Fruit fly (Drosophila melanogaster): ENCODE measurements around the gene mew.

Gene mew

DNA sequence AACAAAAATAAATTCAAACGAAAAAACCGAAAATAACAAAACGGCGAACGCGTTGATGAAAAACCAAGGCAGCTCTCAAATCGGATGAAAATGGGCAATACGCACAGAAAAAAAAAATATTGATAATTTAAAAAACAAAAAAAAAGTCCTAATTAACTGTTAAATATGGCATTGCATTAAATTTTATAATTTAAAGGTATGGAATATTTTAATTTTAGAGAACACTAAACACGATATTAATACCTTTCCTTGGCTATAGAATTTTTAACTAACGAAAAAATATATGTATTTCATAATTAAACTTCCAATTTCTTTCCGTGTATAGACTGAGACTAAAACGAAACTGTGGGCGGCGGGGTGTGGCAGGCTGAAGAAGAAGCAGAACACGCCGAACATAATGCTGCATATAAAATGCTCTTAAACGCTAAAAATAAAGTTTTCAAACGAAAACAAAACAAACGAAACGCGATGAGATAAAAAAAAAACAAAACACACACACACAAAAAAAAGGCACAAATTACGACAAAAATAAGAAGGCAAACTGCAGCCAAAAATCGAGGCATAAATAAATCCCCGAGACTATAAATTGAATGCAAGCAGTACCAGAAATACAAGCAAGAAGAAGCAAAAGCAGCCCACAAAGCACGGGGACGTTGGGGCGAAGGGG, 16.3 kb upstream of the mew start (continued):
- TF ChIP-seq pzg (GFP tag; optimal IDR thresholded peaks at IDR 0.05) (no peak), Spps (tag; optimal IDR thresholded peaks at IDR 0.05) (peak; percentile 59)

DNA sequence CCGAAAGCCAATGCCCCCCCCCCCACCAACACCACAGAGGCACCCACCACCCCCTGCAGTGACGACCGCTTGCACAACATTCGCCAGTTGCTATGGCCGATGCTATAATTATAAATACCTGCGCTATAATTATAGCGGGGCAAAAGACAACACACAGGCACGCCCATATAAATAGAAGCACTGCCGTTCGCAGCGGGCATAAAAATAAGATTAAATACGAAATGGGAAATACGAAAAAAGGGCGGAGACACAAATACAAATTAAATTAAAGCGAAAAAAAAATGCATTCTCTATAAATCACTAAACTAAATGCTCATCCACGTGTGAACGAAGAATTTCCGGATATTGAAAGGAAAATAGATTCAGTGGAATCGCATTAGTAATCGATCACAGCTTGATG, 15.1 kb upstream of the mew start:
- TF ChIP-seq CG12942 (GFP tag; optimal IDR thresholded peaks at IDR 0.05) (no peak), CG17361 (GFP tag; IDR thresholded peaks at IDR 0.05) (no peak), gem (tag; optimal IDR thresholded peaks at IDR 0.05) (peak; percentile 9), Dbx (GFP tag; IDR thresholded peaks at IDR 0.05) (peak; percentile 14; the same call in 1 of the 3 replicates), Xrp1 (GFP tag; IDR thresholded peaks at IDR 0.05) (peak; percentile 37; the same call in 1 of the 2 replicates), Ptx1 (GFP tag; IDR thresholded peaks at IDR 0.05) (peak; percentile 22; the same call in 1 of the 2 replicates), sug (tag; optimal IDR thresholded peaks at IDR 0.05) (peak; percentile 15), CG11695 (GFP tag; IDR thresholded peaks at IDR 0.05) (0 out of 3 replicates have a peak, but pooled peaks have one; percentile 37), gcm2 (GFP tag; optimal IDR thresholded peaks at IDR 0.05) (no peak), gce (GFP tag; IDR thresholded peaks at IDR 0.05) (0 out of 3 replicates have a peak, but pooled peaks have one; percentile 38), Ets65A (GFP tag) (peak; percentile 48), pita (GFP tag; optimal IDR thresholded peaks at IDR 0.05) (no peak), NfI (GFP tag; optimal IDR thresholded peaks at IDR 0.05) (peak; percentile 15), Fer2 (tag; optimal IDR thresholded peaks at IDR 0.05) (no peak), abd-A (tag; optimal IDR thresholded peaks at IDR 0.05) (no peak), CG11696 (GFP tag; IDR thresholded peaks at IDR 0.05) (peak; percentile 80), row (GFP tag; IDR thresholded peaks at IDR 0.05) (peak; percentile 27; the same call in 1 of the 3 replicates), Med (GFP tag) (peak; percentile 74), CG2202 (tag; optimal IDR thresholded peaks at IDR 0.05) (no peak), CG15073 (GFP tag; optimal IDR thresholded peaks at IDR 0.05) (no peak), vvl (GFP tag; IDR thresholded peaks at IDR 0.05) (0 out of 2 replicates have a peak, but pooled peaks have one; percentile 36), CG2120 (GFP tag; optimal IDR thresholded peaks at IDR 0.05) (peak; percentile 7), CG17802 (tag; optimal IDR thresholded peaks at IDR 0.05) (no peak), slbo (GFP tag; IDR thresholded peaks at IDR 0.05) (peak; percentile 42; the same call in 1 of the 2 replicates), HLH3B (GFP tag; IDR thresholded peaks at IDR 0.05) (peak; percentile 55; the same call in 1 of the 2 replicates), Xbp1 (GFP tag; optimal IDR thresholded peaks at IDR 0.05) (peak; percentile 13), Vsx1 (GFP tag; optimal IDR thresholded peaks at IDR 0.05) (no peak), sob (GFP tag; IDR thresholded peaks at IDR 0.05) (0 out of 2 replicates have a peak, but pooled peaks have one; percentile 11), croc (GFP tag; conservative IDR thresholded peaks at IDR 0.05) (no peak), sens (GFP tag) (peak; percentile 80), dysf (GFP tag; IDR thresholded peaks at IDR 0.05) (0 out of 3 replicates have a peak, but pooled peaks have one; percentile 44), CG4328 (GFP tag; optimal IDR thresholded peaks at IDR 0.05) (no peak), prd (optimal IDR thresholded peaks at IDR 0.05) (no peak), prd (GFP tag; IDR thresholded peaks at IDR 0.05) (0 out of 3 replicates have a peak, but pooled peaks have one; percentile 36), CG3163 (GFP tag; optimal IDR thresholded peaks at IDR 0.05) (no peak), Sox102F (GFP tag; optimal IDR thresholded peaks at IDR 0.05) (peak; percentile 26), HmgZ (tag; optimal IDR thresholded peaks at IDR 0.05) (no peak), H2.0 (GFP tag; IDR thresholded peaks at IDR 0.05) (no peak), Antp (GFP tag; optimal IDR thresholded peaks at IDR 0.05) (peak; percentile 3), nom (GFP tag; optimal IDR thresholded peaks at IDR 0.05) (peak; percentile 8), CG3838 (GFP tag; optimal IDR thresholded peaks at IDR 0.05) (no peak), Scr (GFP tag; IDR thresholded peaks at IDR 0.05; ENCODE audit: partially characterized antibody) (no peak), lilli (GFP tag; optimal IDR thresholded peaks at IDR 0.05) (peak; percentile 5), CG32532 (GFP tag; IDR thresholded peaks at IDR 0.05) (peak; percentile 58), Drgx (GFP tag; IDR thresholded peaks at IDR 0.05) (peak; percentile 37; the same call in 1 of the 2 replicates), CG10959 (GFP tag; IDR thresholded peaks at IDR 0.05) (no peak), CG14667 (GFP tag; IDR thresholded peaks at IDR 0.05) (no peak)
